Worm (Caenorhabditis elegans): ENCODE measurements around the gene ced-5.

ced-5 gene

DNA sequence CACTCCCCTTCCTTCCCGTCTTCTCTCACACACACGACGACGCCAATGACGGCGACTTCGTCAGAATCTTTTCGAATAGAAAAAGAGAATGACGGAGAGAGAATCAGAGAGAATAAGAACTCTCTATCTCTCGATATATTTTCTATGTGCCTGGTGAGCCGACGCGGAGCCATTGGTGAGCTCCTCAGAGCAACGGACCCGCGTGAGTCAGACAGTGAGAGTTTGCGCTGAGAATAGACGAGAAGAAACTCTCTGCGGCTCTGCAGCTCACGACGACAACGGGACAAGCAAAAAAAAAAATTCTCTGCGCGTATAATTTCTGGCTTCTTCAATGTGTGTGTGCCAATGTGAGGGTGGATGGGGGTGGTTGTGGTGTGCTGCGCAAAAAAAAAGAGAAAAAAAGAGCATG, 16.0 kb downstream of the ced-5 start (continued):
- TF ChIP-seq snpc-4 (GFP tag; optimal IDR thresholded peaks at IDR 0.05) (peak; percentile 11), snpc-4 (tag; optimal IDR thresholded peaks at IDR 0.05) (peak in 1 of 4 experiments; percentile 13), rcor-1 (GFP tag; IDR thresholded peaks at IDR 0.05) (peak; percentile 19; the same call in 1 of the 2 replicates), B0336.3 (GFP tag; IDR thresholded peaks at IDR 0.05) (0 out of 2 replicates have a peak, but pooled peaks have one; percentile 10), athp-1 (tag; optimal IDR thresholded peaks at IDR 0.05) (no peak), nfya-2 (GFP tag; IDR thresholded peaks at IDR 0.05) (no peak), dox-1 (GFP tag; IDR thresholded peaks at IDR 0.05) (no peak), lin-35 (GFP tag; optimal IDR thresholded peaks at IDR 0.05) (peak in 1 of 3 experiments; percentile 11)

ce11 chrIV:10500481-10500880, 16.6 kb downstream of the ced-5 start:
- no peak for TF ChIP-seq ztf-18 (tag; optimal IDR thresholded peaks at IDR 0.05)
- TF ChIP-seq ztf-26 (tag; optimal IDR thresholded peaks at IDR 0.05): no peak
- TF ChIP-seq snpc-4 (GFP tag; optimal IDR thresholded peaks at IDR 0.05): no peak
- no peak for TF ChIP-seq snpc-4 (tag; optimal IDR thresholded peaks at IDR 0.05)
- no peak for TF ChIP-seq ztf-25 (GFP tag; IDR thresholded peaks at IDR 0.05)
- no peak for TF ChIP-seq atf-7 (tag; optimal IDR thresholded peaks at IDR 0.05)
- no peak for TF ChIP-seq tbx-9 (tag; optimal IDR thresholded peaks at IDR 0.05; ENCODE audit: borderline replicate concordance)
- TF ChIP-seq F55B11.4 (tag; optimal IDR thresholded peaks at IDR 0.05; ENCODE audit: borderline replicate concordance, insufficient read depth): no peak
- TF ChIP-seq rpc-1 (optimal IDR thresholded peaks at IDR 0.05): no peak
- TF ChIP-seq rpc-1 (tag; optimal IDR thresholded peaks at IDR 0.05): no peak
- TF ChIP-seq gei-17 (GFP tag; optimal IDR thresholded peaks at IDR 0.05): no peak
- no peak for TF ChIP-seq snpc-1.1 (tag; optimal IDR thresholded peaks at IDR 0.05; ENCODE audit: insufficient read depth)
- no peak for TF ChIP-seq Y53F4B.3 (GFP tag; IDR thresholded peaks at IDR 0.05)
- no peak for TF ChIP-seq sdz-38 (tag; optimal IDR thresholded peaks at IDR 0.05)
- TF ChIP-seq zfh-2 (GFP tag; conservative IDR thresholded peaks at IDR 0.05): no peak

DNA sequence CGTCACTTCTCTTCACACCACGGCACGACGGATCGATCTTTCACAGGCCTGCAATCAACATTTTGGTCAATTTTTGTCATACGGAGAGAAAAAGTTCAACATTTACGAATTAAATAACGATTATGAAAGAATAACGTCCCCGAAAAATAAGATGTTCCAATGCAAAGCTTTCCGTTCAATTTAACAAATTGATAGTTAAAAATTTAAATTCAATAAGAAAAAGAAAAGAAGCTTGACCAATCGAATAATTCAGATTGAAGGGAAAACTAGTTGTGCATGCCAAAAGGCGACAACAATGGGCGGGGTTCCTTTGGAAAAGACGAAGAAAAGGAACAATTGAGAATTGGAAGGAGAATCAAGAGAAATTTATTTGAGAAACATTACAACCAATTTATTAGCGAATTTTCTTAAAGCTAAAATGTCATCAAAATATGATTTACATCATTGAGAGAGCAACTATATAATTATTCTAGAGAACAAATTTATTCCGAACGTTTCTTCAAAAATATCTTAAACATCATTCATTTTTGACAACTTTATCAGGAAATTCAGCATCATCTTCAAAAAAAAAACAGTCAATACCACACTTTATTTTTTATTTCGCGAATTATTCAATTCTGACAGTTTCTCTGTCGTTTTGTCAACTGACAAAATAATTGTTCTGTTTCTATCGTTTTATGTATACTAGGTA, 17.8 kb downstream of the ced-5 start, which contains the start of gene tax-6:
Gene tax-6, minus strand, starts transcription at position 51 of the 691 bp plus-strand sequence.
- TF ChIP-seq ceh-58 (GFP tag; IDR thresholded peaks at IDR 0.05) (no peak), F22D6.2 (tag; optimal IDR thresholded peaks at IDR 0.05) (no peak), fkh-3 (tag; optimal IDR thresholded peaks at IDR 0.05) (no peak)

DNA sequence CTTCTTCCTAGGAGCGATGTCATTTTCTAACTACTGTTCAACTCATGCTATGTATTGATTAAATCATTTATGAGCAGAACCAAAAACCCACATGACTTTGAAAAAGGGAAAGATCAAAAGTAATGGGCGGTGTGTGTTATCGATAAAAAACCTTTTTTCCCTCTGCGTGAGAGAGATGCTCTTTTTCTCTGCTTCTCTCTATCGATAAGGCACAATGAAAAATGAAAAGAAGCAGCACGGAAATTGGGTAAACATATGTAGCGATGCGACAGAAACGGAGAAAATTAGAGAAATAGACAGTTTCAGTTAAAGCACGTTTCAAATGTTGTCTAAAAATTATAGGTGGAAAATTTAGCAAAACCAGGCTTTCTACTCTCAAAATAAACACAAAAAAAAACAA, 18.4 kb downstream of the ced-5 start:
- TF ChIP-seq F39B2.1 (GFP tag; IDR thresholded peaks at IDR 0.05): no peak
- peak in 1 of 2 experiments; percentile 3 for TF ChIP-seq let-607 (tag; optimal IDR thresholded peaks at IDR 0.05)
- no peak for TF ChIP-seq him-1 (tag; optimal IDR thresholded peaks at IDR 0.05)
- TF ChIP-seq cebp-2 (GFP tag; IDR thresholded peaks at IDR 0.05): no peak
- TF ChIP-seq F10E7.11 (tag; optimal IDR thresholded peaks at IDR 0.05): no peak
- TF ChIP-seq lin-40 (tag; optimal IDR thresholded peaks at IDR 0.05): peak; percentile 10
- no peak for TF ChIP-seq ztf-28 (GFP tag; IDR thresholded peaks at IDR 0.05)
- no peak for TF ChIP-seq repo-1 (tag; optimal IDR thresholded peaks at IDR 0.05)
- no peak for TF ChIP-seq zim-3 (tag; optimal IDR thresholded peaks at IDR 0.05)
- no peak for TF ChIP-seq egl-18 (GFP tag; IDR thresholded peaks at IDR 0.05)
- no peak for TF ChIP-seq fkh-3 (tag; optimal IDR thresholded peaks at IDR 0.05)
- TF ChIP-seq ztf-25 (GFP tag; IDR thresholded peaks at IDR 0.05): no peak
- no peak for TF ChIP-seq cebp-1 (GFP tag; IDR thresholded peaks at IDR 0.05)
- TF ChIP-seq cebp-1 (tag; optimal IDR thresholded peaks at IDR 0.05): peak; percentile 56
- TF ChIP-seq hmg-20 (GFP tag; IDR thresholded peaks at IDR 0.05): no peak
- TF ChIP-seq hmg-1.2 (GFP tag; IDR thresholded peaks at IDR 0.05): peak; percentile 43; the same call in 1 of the 2 replicates
- TF ChIP-seq ceh-58 (GFP tag; IDR thresholded peaks at IDR 0.05): no peak
- no peak for TF ChIP-seq Y53G8AR.9 (GFP tag; conservative IDR thresholded peaks at IDR 0.05)
- TF ChIP-seq chd-7 (tag; optimal IDR thresholded peaks at IDR 0.05): no peak
- no peak for TF ChIP-seq ets-4 (GFP tag; optimal IDR thresholded peaks at IDR 0.05)
- peak; percentile 63 for TF ChIP-seq pha-4 (tag; optimal IDR thresholded peaks at IDR 0.05)
- no peak for TF ChIP-seq hsf-1 (GFP tag; IDR thresholded peaks at IDR 0.05)
- TF ChIP-seq K12H6.12 (tag; optimal IDR thresholded peaks at IDR 0.05): peak; percentile 32

All from whole organism, young adult.